Worm (Caenorhabditis elegans) whole organism, young adult: Measurements from ENCODE around the gene strm-1.

ENCODE experiments used
- F23B12.7 ChIP-seq: sonication (generic microtip); optimal IDR thresholded peaks from 2 replicates; lab custom pipeline; 2017; ENCODE audit warnings: missing genetic modification characterization, mild to moderate bottlenecking, missing compliant biosample characterization, antibody characterized with exemption, moderate library complexity; ENCODE audit not compliant: insufficient read depth
- F37B4.10 ChIP-seq: fragments of 200-800 bp; sonication (Bioruptor generic); IDR thresholded peaks from 2 replicates; pipeline ENCODE4 v1.3.6; 2022; ENCODE audit warnings: missing genetic modification characterization, missing compliant biosample characterization
- K11D2.4 ChIP-seq: fragments of 200-800 bp; sonication (Bioruptor generic); IDR thresholded peaks from 2 replicates; pipeline ENCODE4 v1.3.6; 2022; ENCODE audit warnings: missing genetic modification reagents, missing genetic modification characterization, missing compliant biosample characterization
- Y53G8AR.9 ChIP-seq: fragments of 200-800 bp; sonication (Bioruptor generic); conservative IDR thresholded peaks from 2 replicates; pipeline ENCODE4 v1.3.6; 2022; ENCODE audit warnings: missing genetic modification reagents, missing genetic modification characterization, missing compliant biosample characterization
- akir-1 ChIP-seq: fragments of 200-800 bp; sonication (Bioruptor generic); optimal IDR thresholded peaks from 2 replicates; lab custom pipeline; 2018; ENCODE audit warnings: mild to moderate bottlenecking, missing genetic modification characterization, moderate library complexity, missing compliant biosample characterization
- ama-1 ChIP-seq, 3 experiments: fragments of 150-350 bp in 1 of 3; sonication (generic microtip) in 2 of 3; optimal IDR thresholded peaks; 2 replicates each; lab custom pipeline; 2014 to 2018; ENCODE audit warnings: missing biosample characterization in 2 of 3, missing genetic modification characterization in 2 of 3, missing genetic modification reagents in 2 of 3
- attf-3 ChIP-seq: fragments of 200-800 bp; sonication (Bioruptor generic); conservative IDR thresholded peaks from 2 replicates; pipeline ENCODE4 v1.3.6; 2022; ENCODE audit warnings: missing genetic modification reagents, missing genetic modification characterization, missing compliant biosample characterization
- ceh-100 ChIP-seq: fragments of 200-800 bp; sonication (Bioruptor generic); IDR thresholded peaks from 2 replicates; pipeline ENCODE4 v1.3.6; 2022; ENCODE audit warnings: missing genetic modification reagents, missing genetic modification characterization, missing compliant biosample characterization
- ceh-58 ChIP-seq: fragments of 200-800 bp; sonication (Bioruptor generic); IDR thresholded peaks from 2 replicates; pipeline ENCODE4 v1.3.6; 2022; ENCODE audit warnings: missing genetic modification characterization, missing compliant biosample characterization
- egl-44 ChIP-seq: fragments of 200-800 bp; sonication (Bioruptor generic); IDR thresholded peaks from 2 replicates; pipeline ENCODE4 v1.3.6; 2022; ENCODE audit warnings: missing genetic modification reagents, missing genetic modification characterization, missing compliant biosample characterization
- egrh-3 ChIP-seq: fragments of 200-800 bp; sonication (Bioruptor generic); IDR thresholded peaks from 2 replicates; pipeline ENCODE4 v1.3.6; 2022; ENCODE audit warnings: missing genetic modification reagents, missing genetic modification characterization, missing compliant biosample characterization
- him-1 ChIP-seq: sonication (generic microtip); optimal IDR thresholded peaks from 2 replicates; lab custom pipeline; 2016; ENCODE audit warnings: missing genotype, missing genetic modification reagents, missing genetic modification characterization, missing compliant biosample characterization
- hlh-12 ChIP-seq: sonication (generic microtip); optimal IDR thresholded peaks from 2 replicates; lab custom pipeline; 2016; ENCODE audit warnings: missing genetic modification characterization, missing compliant biosample characterization
- hlh-26 ChIP-seq: fragments of 200-800 bp; sonication (Bioruptor generic); conservative IDR thresholded peaks from 2 replicates; pipeline ENCODE4 v1.3.6; 2022; ENCODE audit warnings: missing genetic modification reagents, missing genetic modification characterization, missing compliant biosample characterization
- hmg-1.2 ChIP-seq: fragments of 200-800 bp; sonication (Bioruptor generic); IDR thresholded peaks from 2 replicates; pipeline ENCODE4 v1.3.6; 2022; ENCODE audit warnings: missing genetic modification reagents, missing genetic modification characterization, missing compliant biosample characterization
- lin-40 ChIP-seq: sonication (generic microtip); optimal IDR thresholded peaks from 2 replicates; lab custom pipeline; 2016; ENCODE audit warnings: missing genetic modification characterization, mild to moderate bottlenecking, missing compliant biosample characterization, missing genotype, missing genetic modification reagents
- lsl-1 ChIP-seq: fragments of 200-800 bp; sonication (Bioruptor generic); optimal IDR thresholded peaks from 2 replicates; lab custom pipeline; 2018; ENCODE audit warnings: mild to moderate bottlenecking, missing genetic modification characterization, moderate library complexity, missing compliant biosample characterization
- madf-6 ChIP-seq: fragments of 200-800 bp; sonication (Bioruptor generic); IDR thresholded peaks from 2 replicates; pipeline ENCODE4 v1.3.6; 2022; ENCODE audit warnings: missing genetic modification reagents, missing genetic modification characterization, missing compliant biosample characterization
- madf-8 ChIP-seq: fragments of 200-800 bp; sonication (Bioruptor generic); conservative IDR thresholded peaks from 2 replicates; pipeline ENCODE4 v1.3.6; 2022; ENCODE audit warnings: missing genetic modification reagents, missing genetic modification characterization, missing compliant biosample characterization
- nfya-1 ChIP-seq: sonication (generic microtip); optimal IDR thresholded peaks from 2 replicates; lab custom pipeline; 2017; ENCODE audit warnings: antibody characterized with exemption, missing compliant biosample characterization, missing genetic modification characterization, borderline replicate concordance; ENCODE audit not compliant: insufficient read depth
- nhr-179 ChIP-seq: sonication (generic microtip); optimal IDR thresholded peaks from 2 replicates; lab custom pipeline; 2016; ENCODE audit warnings: mild to moderate bottlenecking, missing genetic modification characterization, missing compliant biosample characterization
- nhr-27 ChIP-seq: fragments of 200-800 bp; sonication (Bioruptor generic); optimal IDR thresholded peaks from 2 replicates; lab custom pipeline; 2018; ENCODE audit warnings: mild to moderate bottlenecking, missing genetic modification characterization, moderate library complexity, missing compliant biosample characterization
- nhr-80 ChIP-seq: sonication (generic microtip); optimal IDR thresholded peaks from 2 replicates; lab custom pipeline; 2016; ENCODE audit warnings: missing genetic modification characterization, missing compliant biosample characterization
- nhr-90 ChIP-seq: sonication (generic microtip); optimal IDR thresholded peaks from 2 replicates; lab custom pipeline; 2016; ENCODE audit warnings: missing genotype, mild to moderate bottlenecking, missing genetic modification characterization, missing compliant biosample characterization
- pbrm-1 ChIP-seq: fragments of 200-800 bp; sonication (Bioruptor generic); IDR thresholded peaks from 2 replicates; pipeline ENCODE4 v1.3.6; 2022; ENCODE audit warnings: missing genetic modification reagents, missing genetic modification characterization, missing compliant biosample characterization
- rcor-1 ChIP-seq: fragments of 200-800 bp; sonication (Bioruptor generic); IDR thresholded peaks from 2 replicates; pipeline ENCODE4 v1.3.6; 2022; ENCODE audit warnings: missing genetic modification reagents, missing genetic modification characterization, missing compliant biosample characterization
- rpc-1 ChIP-seq, 2 experiments: fragments of 150-350 bp in 1 of 2; sonication (generic microtip) in 1 of 2; optimal IDR thresholded peaks; 2 replicates each; lab custom pipeline; 2014 to 2018; ENCODE audit warnings: missing biosample characterization in 1 of 2, missing genetic modification characterization in 1 of 2, missing genetic modification reagents in 1 of 2, missing genotype in 1 of 2
- sea-2 ChIP-seq: fragments of 200-800 bp; sonication (Bioruptor generic); IDR thresholded peaks from 2 replicates; pipeline ENCODE4 v1.3.6; 2022; ENCODE audit warnings: missing genetic modification characterization, missing compliant biosample characterization
- somi-1 ChIP-seq: fragments of 200-800 bp; sonication (Bioruptor generic); optimal IDR thresholded peaks from 2 replicates; lab custom pipeline; 2018; ENCODE audit warnings: mild to moderate bottlenecking, missing genetic modification characterization, missing compliant biosample characterization
- tbx-9 ChIP-seq: sonication (generic microtip); optimal IDR thresholded peaks from 2 replicates; lab custom pipeline; 2016; ENCODE audit warnings: borderline replicate concordance, missing genetic modification characterization, inconsistent platforms, missing compliant biosample characterization
- tlf-1 ChIP-seq: fragments of 200-800 bp; sonication (Bioruptor generic); optimal IDR thresholded peaks from 2 replicates; lab custom pipeline; 2018; ENCODE audit warnings: mild to moderate bottlenecking, missing genetic modification characterization, missing compliant biosample characterization
- unc-62 ChIP-seq: fragments of 150-350 bp; optimal IDR thresholded peaks from 2 replicates; lab custom pipeline; 2014; ENCODE audit warnings: missing biosample characterization, missing genetic modification reagents, missing genetic modification characterization
- zfh-2 ChIP-seq: fragments of 200-800 bp; sonication (Bioruptor generic); conservative IDR thresholded peaks from 2 replicates; pipeline ENCODE4 v1.3.6; 2022; ENCODE audit warnings: missing genetic modification reagents, missing genetic modification characterization, missing compliant biosample characterization
- ztf-26 ChIP-seq: sonication (generic microtip); optimal IDR thresholded peaks from 2 replicates; lab custom pipeline; 2017; ENCODE audit warnings: missing genetic modification characterization, missing compliant biosample characterization
- ztf-3 ChIP-seq: fragments of 200-800 bp; sonication (Bioruptor generic); optimal IDR thresholded peaks from 2 replicates; lab custom pipeline; 2018; ENCODE audit warnings: mild to moderate bottlenecking, missing genetic modification characterization, missing compliant biosample characterization

Gene strm-1

DNA sequence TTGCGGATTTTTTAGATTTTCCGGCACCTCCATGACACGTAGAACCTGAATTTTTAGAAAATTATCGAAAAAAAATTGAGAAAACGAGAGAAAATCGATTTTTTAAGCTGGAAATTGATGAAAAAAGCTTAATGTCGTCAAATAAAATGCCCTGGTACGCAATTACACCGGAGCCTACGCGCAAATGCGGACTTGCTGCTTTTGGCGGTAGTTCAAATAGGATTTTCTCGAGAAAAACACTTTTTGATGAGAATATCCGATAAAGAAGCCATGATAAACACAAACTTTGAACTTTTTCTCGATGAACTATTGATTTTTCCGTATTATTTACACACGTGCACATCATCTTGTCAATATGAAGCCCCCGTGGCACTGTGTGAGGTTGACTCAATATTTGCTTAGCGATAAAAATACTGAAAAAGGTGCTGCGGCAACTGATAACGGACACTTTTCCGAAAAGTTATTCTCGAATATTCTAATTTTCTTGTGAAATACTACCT is 16.3 kb downstream of the strm-1 start, which contains the start of the genes W04B5.5 and W04B5.3 (continued):
- no peak for TF ChIP-seq sea-2 (GFP tag; lab: Robert Waterston, UW)
- TF ChIP-seq tlf-1, result peak; percentile 19
- no peak for TF ChIP-seq hlh-26 (GFP tag; lab: Robert Waterston, UW)
- no peak for TF ChIP-seq egrh-3
- TF ChIP-seq unc-62 (GFP tag; lab: Kevin White, UChicago), result peak; percentile 32
- no peak for TF ChIP-seq him-1
- peak; percentile 34 for TF ChIP-seq lin-40 (tag; lab: Kevin White, UChicago)
- peak; percentile 29 for TF ChIP-seq nhr-80 (tag; lab: Kevin White, UChicago)

DNA sequence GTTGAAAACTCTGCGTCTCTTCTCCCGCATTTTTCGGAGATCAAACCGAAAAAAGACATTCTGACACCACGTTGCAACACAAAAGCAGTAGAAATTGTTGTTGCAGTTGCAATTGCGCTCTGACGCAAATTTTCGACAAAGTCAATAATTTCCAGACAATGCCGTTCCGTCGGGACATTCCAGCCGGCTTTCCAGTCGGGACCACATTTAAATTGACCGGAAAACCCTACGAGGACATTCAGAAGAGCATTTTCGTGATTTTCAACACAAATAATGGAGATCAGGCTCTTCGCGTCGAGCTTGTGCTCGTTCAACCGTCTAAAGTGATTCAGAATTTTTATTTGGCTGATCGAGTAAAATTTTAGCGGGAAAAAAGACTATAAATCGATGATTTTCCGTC is 17.1 kb downstream of the strm-1 start:
- TF ChIP-seq madf-6 (GFP tag; lab: Robert Waterston, UW) (0 out of 2 replicates have a peak, but pooled peaks have one; percentile 19), hmg-1.2 (0 out of 2 replicates have a peak, but pooled peaks have one; percentile 16), rcor-1 (GFP tag; lab: Robert Waterston, UW) (no peak), pbrm-1 (GFP tag; lab: Robert Waterston, UW) (no peak)

DNA sequence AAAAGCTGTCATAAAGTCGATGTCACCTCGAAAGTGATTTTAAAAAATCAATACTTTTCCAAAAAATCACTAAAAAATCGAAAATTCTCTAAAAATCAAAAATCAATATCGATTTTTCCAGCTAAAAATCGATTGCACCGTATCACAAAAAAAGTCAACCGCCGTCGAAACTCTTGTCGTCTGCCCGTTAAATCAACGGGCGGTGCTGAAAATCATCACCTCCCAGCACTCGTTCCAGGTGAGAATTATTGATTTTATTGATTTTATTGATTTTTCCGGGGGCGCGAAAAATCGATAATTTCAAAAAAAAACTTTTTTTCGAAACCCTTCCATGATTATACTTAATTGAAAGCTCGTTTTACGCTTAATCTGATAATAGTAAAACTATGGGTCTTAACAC is 17.6 kb downstream of the strm-1 start:
- TF ChIP-seq Y53G8AR.9, result no peak
- TF ChIP-seq ztf-3, result no peak
- no peak for TF ChIP-seq madf-8 (GFP tag; lab: Robert Waterston, UW)
- TF ChIP-seq akir-1 (GFP tag; lab: Kevin White, UChicago), result no peak
- no peak for TF ChIP-seq F37B4.10 (GFP tag; lab: Robert Waterston, UW)
- TF ChIP-seq tbx-9 (tag; lab: Kevin White, UChicago), result no peak
- TF ChIP-seq ztf-26 (tag; lab: Kevin White, UChicago), result no peak
- no peak for TF ChIP-seq ceh-100 (GFP tag; lab: Robert Waterston, UW)
- TF ChIP-seq nfya-1 (tag; lab: Kevin White, UChicago), result no peak
- TF ChIP-seq F23B12.7 (tag; lab: Kevin White, UChicago), result no peak
- no peak for TF ChIP-seq tlf-1
- no peak for TF ChIP-seq K11D2.4 (GFP tag; lab: Robert Waterston, UW)

DNA sequence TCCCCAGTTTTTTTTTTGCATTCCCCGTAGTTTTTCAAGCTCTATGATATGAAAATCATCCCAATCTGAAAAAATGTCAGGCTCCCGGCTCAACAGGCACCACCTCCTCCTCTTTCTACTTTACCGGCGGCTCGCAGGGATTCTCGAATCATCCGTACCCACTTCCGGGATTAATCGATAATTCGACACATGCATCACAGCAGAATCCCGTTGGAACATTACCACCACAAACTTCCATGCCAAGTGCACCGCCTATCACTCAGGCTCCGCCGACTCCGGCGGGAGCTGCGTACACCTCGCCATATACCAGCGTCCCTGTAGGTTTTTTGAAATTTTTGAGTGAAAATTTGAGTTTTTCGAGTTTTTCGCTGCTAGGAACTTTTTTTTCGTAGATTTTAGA is 19.4 kb downstream of the strm-1 start:
- TF ChIP-seq rpc-1 (optimal IDR thresholded peaks at IDR 0.05; lab: Kevin White, UChicago) (no peak), rpc-1 (tag; optimal IDR thresholded peaks at IDR 0.05; lab: Kevin White, UChicago) (no peak), lsl-1 (GFP tag; lab: Kevin White, UChicago) (no peak), hlh-12 (tag; lab: Kevin White, UChicago) (no peak), ama-1 (optimal IDR thresholded peaks at IDR 0.05; lab: Kevin White, UChicago) (no peak), ama-1 (GFP tag; optimal IDR thresholded peaks at IDR 0.05; lab: Kevin White, UChicago) (no peak), nhr-90 (tag; lab: Kevin White, UChicago) (no peak), ceh-58 (0 out of 2 replicates have a peak, but pooled peaks have one; percentile 83), nhr-27 (tag; lab: Kevin White, UChicago) (no peak), egl-44 (no peak), somi-1 (GFP tag; lab: Kevin White, UChicago) (no peak), attf-3 (GFP tag; lab: Robert Waterston, UW) (no peak), nfya-1 (tag; lab: Kevin White, UChicago) (no peak), nhr-179 (tag; lab: Kevin White, UChicago) (no peak), zfh-2 (GFP tag; lab: Robert Waterston, UW) (0 out of 2 replicates have a peak, but pooled peaks have one; percentile 15), tlf-1 (no peak)
